Worm (Caenorhabditis elegans): Measurements from ENCODE around the gene nhr-27.

nhr-27 gene

ce11 chrX:12661091-12661526 is 147.0 kb downstream of the nhr-27 start (continued):
- TF ChIP-seq lir-3 (tag; optimal IDR thresholded peaks at IDR 0.05), result peak; percentile 61
- TF ChIP-seq daf-19 (GFP tag; conservative IDR thresholded peaks at IDR 0.05), result peak; percentile 61
- TF ChIP-seq Y48G9A.11 (GFP tag; IDR thresholded peaks at IDR 0.05), result peak; percentile 53; the same call in 1 of the 2 replicates
- TF ChIP-seq Y75B8A.6 (GFP tag; IDR thresholded peaks at IDR 0.05), result no peak
- peak; percentile 94 for TF ChIP-seq egl-43 (GFP tag; IDR thresholded peaks at IDR 0.05)
- peak; percentile 75; the same call in 1 of the 2 replicates for TF ChIP-seq pha-4 (GFP tag; IDR thresholded peaks at IDR 0.05)
- TF ChIP-seq pha-4 (tag; optimal IDR thresholded peaks at IDR 0.05), result no peak
- TF ChIP-seq sdz-12 (GFP tag; optimal IDR thresholded peaks at IDR 0.05), result peak; percentile 0
- TF ChIP-seq ztf-11 (tag; optimal IDR thresholded peaks at IDR 0.05), result no peak
- TF ChIP-seq unc-130 (GFP tag; optimal IDR thresholded peaks at IDR 0.05), result peak; percentile 30
- peak; percentile 44 for TF ChIP-seq zfp-2 (tag; optimal IDR thresholded peaks at IDR 0.05)
- TF ChIP-seq daf-16 (GFP tag; optimal IDR thresholded peaks at IDR 0.05), result peak; percentile 66 to 88
- peak; percentile 78 for TF ChIP-seq daf-16 (tag; optimal IDR thresholded peaks at IDR 0.05)
- peak in 1 of 2 experiments; percentile 97 for TF ChIP-seq unc-62 (GFP tag; optimal IDR thresholded peaks at IDR 0.05 in 1 of 2)
- no peak for TF ChIP-seq unc-62 (tag; optimal IDR thresholded peaks at IDR 0.05)
- TF ChIP-seq fkh-10 (GFP tag; optimal IDR thresholded peaks at IDR 0.05), result no peak
- TF ChIP-seq nhr-25 (tag; optimal IDR thresholded peaks at IDR 0.05; ENCODE audit: borderline replicate concordance, insufficient read depth), result no peak
- peak in 1 of 2 experiments; percentile 63 for TF ChIP-seq lsy-2 (tag; optimal IDR thresholded peaks at IDR 0.05)
- no peak for TF ChIP-seq skn-1 (tag; optimal IDR thresholded peaks at IDR 0.05)
- TF ChIP-seq lim-7 (GFP tag; IDR thresholded peaks at IDR 0.05), result peak; percentile 81
- no peak for TF ChIP-seq snpc-4 (tag; optimal IDR thresholded peaks at IDR 0.05)
- TF ChIP-seq nhr-42 (GFP tag; IDR thresholded peaks at IDR 0.05), result peak; percentile 72
- TF ChIP-seq nhr-77 (tag; optimal IDR thresholded peaks at IDR 0.05), result no peak
- 0 out of 2 replicates have a peak, but pooled peaks have one; percentile 36 for TF ChIP-seq F44E2.7 (GFP tag; IDR thresholded peaks at IDR 0.05)
- TF ChIP-seq nhr-102 (tag; optimal IDR thresholded peaks at IDR 0.05), result peak; percentile 82
- TF ChIP-seq arid-1 (GFP tag; conservative IDR thresholded peaks at IDR 0.05), result peak; percentile 71; the same call in 1 of the 2 replicates
- peak; percentile 63 for TF ChIP-seq dve-1 (tag; optimal IDR thresholded peaks at IDR 0.05; ENCODE audit: insufficient read depth)
- no peak for TF ChIP-seq ceh-82 (tag; optimal IDR thresholded peaks at IDR 0.05)
- peak; percentile 59 for TF ChIP-seq duxl-1 (tag; optimal IDR thresholded peaks at IDR 0.05; ENCODE audit: poor library complexity)
- TF ChIP-seq ceh-32 (tag; optimal IDR thresholded peaks at IDR 0.05; ENCODE audit: poor library complexity), result no peak
- TF ChIP-seq aha-1 (tag), result no peak
- TF ChIP-seq zag-1 (tag; optimal IDR thresholded peaks at IDR 0.05), result no peak
- TF ChIP-seq D1046.2 (GFP tag; IDR thresholded peaks at IDR 0.05), result 0 out of 2 replicates have a peak, but pooled peaks have one; percentile 66
- peak in 1 of 2 experiments; percentile 75; a peak in 1 of 4 replicates for TF ChIP-seq madf-5 (GFP tag; IDR thresholded peaks at IDR 0.05)
- peak; percentile 78 for TF ChIP-seq F10B5.3 (tag; optimal IDR thresholded peaks at IDR 0.05)
- TF ChIP-seq aly-2 (tag; optimal IDR thresholded peaks at IDR 0.05), result no peak
- TF ChIP-seq lin-1 (GFP tag; IDR thresholded peaks at IDR 0.05), result no peak; the same call in 1 of the 2 replicates
- peak; percentile 92 for TF ChIP-seq snpc-1.2 (GFP tag; IDR thresholded peaks at IDR 0.05)
- peak; percentile 73 for TF ChIP-seq ceh-20 (GFP tag; IDR thresholded peaks at IDR 0.05)
- no peak for TF ChIP-seq lin-39 (tag; optimal IDR thresholded peaks at IDR 0.05)
- peak; percentile 57; the same call in 1 of the 2 replicates for TF ChIP-seq zip-11 (GFP tag; IDR thresholded peaks at IDR 0.05)
- TF ChIP-seq jun-1 (tag; optimal IDR thresholded peaks at IDR 0.05), result no peak
- TF ChIP-seq tag-97 (GFP tag; IDR thresholded peaks at IDR 0.05), result no peak
- no peak for TF ChIP-seq pqm-1 (tag; optimal IDR thresholded peaks at IDR 0.05)
- TF ChIP-seq zfp-3 (GFP tag; conservative IDR thresholded peaks at IDR 0.05), result peak; percentile 68; the same call in 1 of the 2 replicates
- TF ChIP-seq attf-4 (tag; optimal IDR thresholded peaks at IDR 0.05), result no peak
- peak; percentile 83; the same call in 1 of the 2 replicates for TF ChIP-seq dmd-9 (GFP tag; IDR thresholded peaks at IDR 0.05)
- TF ChIP-seq daf-8 (GFP tag; IDR thresholded peaks at IDR 0.05), result no peak
- peak; percentile 44 to 66 for TF ChIP-seq mdl-1 (tag; optimal IDR thresholded peaks at IDR 0.05)
- TF ChIP-seq ZK337.2 (GFP tag; IDR thresholded peaks at IDR 0.05), result peak; percentile 38; the same call in 1 of the 2 replicates
- no peak for TF ChIP-seq saeg-2 (GFP tag; IDR thresholded peaks at IDR 0.05)
- TF ChIP-seq ama-1 (optimal IDR thresholded peaks at IDR 0.05), result no peak
